Worm (Caenorhabditis elegans): ENCODE data around the gene sym-1.

The sym-1 gene

DNA sequence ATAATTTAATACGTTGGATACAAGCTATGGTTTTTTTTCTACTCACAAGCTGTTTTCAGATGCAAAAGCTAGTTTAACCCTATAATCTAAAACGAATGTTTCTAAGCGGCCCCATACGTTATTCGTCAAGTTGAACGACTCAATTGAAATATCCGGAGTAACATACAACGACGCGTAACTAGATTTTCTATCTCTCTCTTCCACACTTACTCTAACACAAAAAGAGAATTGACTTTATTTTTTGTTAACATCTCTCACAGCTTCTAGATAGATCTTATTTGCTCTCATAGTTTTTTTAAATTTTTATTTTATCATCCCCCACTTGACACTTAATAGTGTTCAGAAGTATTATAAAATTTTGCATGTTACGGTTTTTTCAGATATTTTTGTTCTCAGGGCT lies 11.8 kb downstream of the sym-1 start:
- TF ChIP-seq dsc-1 (tag; optimal IDR thresholded peaks at IDR 0.05) (peak; percentile 90), ceh-82 (tag; optimal IDR thresholded peaks at IDR 0.05) (no peak), mab-9 (GFP tag; IDR thresholded peaks at IDR 0.05) (no peak), xbp-1 (tag; optimal IDR thresholded peaks at IDR 0.05) (no peak), nhr-84 (tag; optimal IDR thresholded peaks at IDR 0.05) (no peak), nhr-85 (tag) (no peak), fkh-10 (GFP tag; optimal IDR thresholded peaks at IDR 0.05) (peak; percentile 91), fkh-4 (tag; optimal IDR thresholded peaks at IDR 0.05; ENCODE audit: borderline replicate concordance) (peak; percentile 36), ama-1 (optimal IDR thresholded peaks at IDR 0.05) (no peak), lin-14 (GFP tag; optimal IDR thresholded peaks at IDR 0.05) (peak; percentile 70), nhr-71 (tag; optimal IDR thresholded peaks at IDR 0.05) (peak; percentile 2)

DNA sequence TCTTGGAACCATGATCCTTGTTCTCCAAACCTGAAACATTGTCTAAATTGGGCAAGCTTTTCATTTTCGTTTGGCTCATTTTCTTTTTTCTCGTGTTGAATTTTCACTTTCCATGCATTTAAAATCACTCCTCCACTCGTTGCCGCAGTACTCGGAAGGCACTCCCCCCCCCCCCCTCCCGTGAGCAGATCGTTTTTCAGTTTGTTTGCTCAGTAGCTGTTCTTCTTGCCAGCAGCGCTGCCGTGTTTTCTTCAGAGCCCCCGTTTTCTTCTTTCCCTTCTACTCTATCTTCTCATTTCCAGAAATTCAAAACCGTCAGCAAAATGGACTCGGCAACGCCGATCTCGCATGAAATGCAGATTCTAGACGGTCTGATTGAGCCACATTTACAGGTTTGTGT lies 13.4 kb downstream of the sym-1 start, which contains the start of gene C44H4.8:
TSS of gene C44H4.8 (plus strand) at position 301 of the 400 bp plus-strand sequence.
- TF ChIP-seq nhr-28 (tag; optimal IDR thresholded peaks at IDR 0.05) (no peak), pqm-1 (tag; optimal IDR thresholded peaks at IDR 0.05) (no peak), ceh-8 (GFP tag; optimal IDR thresholded peaks at IDR 0.05) (no peak), mab-9 (GFP tag; IDR thresholded peaks at IDR 0.05) (no peak), aha-1 (tag; optimal IDR thresholded peaks at IDR 0.05) (no peak), ceh-88 (GFP tag; IDR thresholded peaks at IDR 0.05) (no peak), fkh-8 (tag; optimal IDR thresholded peaks at IDR 0.05) (no peak), unc-62 (GFP tag; optimal IDR thresholded peaks at IDR 0.05) (no peak), lin-13 (GFP tag; optimal IDR thresholded peaks at IDR 0.05) (no peak), zag-1 (tag; optimal IDR thresholded peaks at IDR 0.05) (no peak), elt-2 (tag; optimal IDR thresholded peaks at IDR 0.05) (no peak), alr-1 (tag; optimal IDR thresholded peaks at IDR 0.05; ENCODE audit: borderline replicate concordance) (no peak), dpl-1 (GFP tag; optimal IDR thresholded peaks at IDR 0.05) (no peak), unc-98 (GFP tag; IDR thresholded peaks at IDR 0.05) (no peak), nhr-19 (GFP tag; conservative IDR thresholded peaks at IDR 0.05) (no peak), egl-27 (tag; optimal IDR thresholded peaks at IDR 0.05) (no peak), fos-1 (tag; optimal IDR thresholded peaks at IDR 0.05) (no peak), ama-1 (optimal IDR thresholded peaks at IDR 0.05) (no peak), C04F5.9 (tag; optimal IDR thresholded peaks at IDR 0.05) (no peak), nhr-71 (tag; optimal IDR thresholded peaks at IDR 0.05) (no peak)

DNA sequence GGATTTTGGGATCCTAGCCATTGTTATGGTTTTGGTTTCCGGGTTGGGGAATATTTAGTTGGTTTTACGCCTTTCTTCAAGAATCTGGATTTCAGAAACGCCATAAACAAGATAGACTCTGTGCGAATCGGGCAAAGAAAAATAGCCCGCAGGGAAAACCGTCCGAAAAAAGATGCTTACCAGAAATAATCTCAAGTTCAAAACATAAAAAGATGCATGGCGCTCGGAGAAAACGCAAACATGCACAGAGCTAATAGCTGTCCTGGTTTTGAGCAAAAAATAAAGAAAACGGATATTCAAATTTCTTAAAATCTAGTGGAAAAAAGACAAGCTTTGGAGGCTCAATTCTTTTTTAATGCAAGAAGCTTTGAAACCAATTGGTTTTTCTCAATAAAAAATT lies 17.8 kb downstream of the sym-1 start, which contains the start of gene C44H4.6:
TSS of gene C44H4.6 (minus strand) at position 101 of the 400 bp plus-strand sequence.
- TF ChIP-seq grh-1 (GFP tag; IDR thresholded peaks at IDR 0.05): no peak
- TF ChIP-seq nhr-77 (tag; optimal IDR thresholded peaks at IDR 0.05): no peak
- no peak for TF ChIP-seq fos-1 (tag; optimal IDR thresholded peaks at IDR 0.05)
- TF ChIP-seq aha-1 (tag; optimal IDR thresholded peaks at IDR 0.05): no peak
- TF ChIP-seq Y116A8C.19 (tag; optimal IDR thresholded peaks at IDR 0.05; ENCODE audit: borderline replicate concordance): no peak
- TF ChIP-seq nhr-84 (tag; optimal IDR thresholded peaks at IDR 0.05): no peak
- no peak for TF ChIP-seq sup-37 (GFP tag; optimal IDR thresholded peaks at IDR 0.05)
- no peak for TF ChIP-seq lir-3 (tag; optimal IDR thresholded peaks at IDR 0.05; ENCODE audit: poor library complexity)

DNA sequence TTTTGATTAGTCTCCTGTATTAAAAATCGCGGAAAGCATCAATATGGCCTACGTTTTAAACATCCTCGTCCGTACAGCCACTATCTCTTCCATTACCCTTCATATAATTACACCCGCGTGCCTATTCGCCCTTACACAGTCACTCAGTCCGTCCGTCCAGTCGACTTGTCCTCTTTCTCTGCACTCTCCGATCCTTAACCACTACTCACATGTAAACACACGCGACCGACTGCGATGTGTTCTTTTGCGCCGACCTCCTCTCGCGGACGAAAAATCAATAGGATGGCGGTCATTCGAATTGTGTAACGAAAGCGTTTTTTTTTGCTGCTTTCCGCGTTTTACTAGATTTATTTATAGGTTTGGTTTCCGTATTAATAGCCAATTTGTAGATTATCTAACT lies 21.3 kb downstream of the sym-1 start, which contains the start of gene eor-2:
TSS of gene eor-2 (plus strand) at position 342 of the 400 bp plus-strand sequence.
- TF ChIP-seq unc-62 (GFP tag; optimal IDR thresholded peaks at IDR 0.05) (no peak), zip-4 (GFP tag; optimal IDR thresholded peaks at IDR 0.05) (no peak), elt-3 (tag; optimal IDR thresholded peaks at IDR 0.05) (peak in 2 of 6 experiments; percentile 62 to 77), aha-1 (tag; optimal IDR thresholded peaks at IDR 0.05) (no peak), jun-1 (tag; optimal IDR thresholded peaks at IDR 0.05) (peak; percentile 80), hpl-2 (GFP tag; optimal IDR thresholded peaks at IDR 0.05) (no peak), pag-3 (tag; optimal IDR thresholded peaks at IDR 0.05; ENCODE audit: borderline replicate concordance, insufficient read depth) (no peak), egl-27 (tag; optimal IDR thresholded peaks at IDR 0.05) (no peak), zag-1 (tag; optimal IDR thresholded peaks at IDR 0.05) (no peak), ceh-90 (tag; optimal IDR thresholded peaks at IDR 0.05) (no peak), nhr-85 (tag) (peak; percentile 90), rnt-1 (tag; optimal IDR thresholded peaks at IDR 0.05) (no peak), F16B12.6 (tag; optimal IDR thresholded peaks at IDR 0.05) (no peak), unc-30 (tag; optimal IDR thresholded peaks at IDR 0.05) (no peak), nhr-90 (tag; optimal IDR thresholded peaks at IDR 0.05; ENCODE audit: poor library complexity) (peak; percentile 75), blmp-1 (tag; optimal IDR thresholded peaks at IDR 0.05) (peak; percentile 78), sptf-1 (tag; optimal IDR thresholded peaks at IDR 0.05) (no peak), nhr-84 (tag; optimal IDR thresholded peaks at IDR 0.05) (no peak), ceh-8 (GFP tag; optimal IDR thresholded peaks at IDR 0.05) (no peak), C04F5.9 (tag; optimal IDR thresholded peaks at IDR 0.05) (no peak), sup-37 (GFP tag; optimal IDR thresholded peaks at IDR 0.05) (no peak), alr-1 (tag; optimal IDR thresholded peaks at IDR 0.05; ENCODE audit: borderline replicate concordance) (no peak), ets-5 (GFP tag; IDR thresholded peaks at IDR 0.05) (no peak), fkh-10 (GFP tag; optimal IDR thresholded peaks at IDR 0.05) (peak; percentile 1)
